Worm (Caenorhabditis elegans): ENCODE measurements around the gene lntl-1.

The lntl-1 gene

ce11 chrIV:5821997-5822396 lies 15.1 kb upstream of the lntl-1 start:
- TF ChIP-seq zip-8 (tag; optimal IDR thresholded peaks at IDR 0.05) (no peak), ham-2 (GFP tag; optimal IDR thresholded peaks at IDR 0.05) (no peak), nhr-2 (tag; optimal IDR thresholded peaks at IDR 0.05) (no peak), flh-1 (GFP tag; optimal IDR thresholded peaks at IDR 0.05) (no peak), mep-1 (tag; optimal IDR thresholded peaks at IDR 0.05) (no peak), ceh-43 (GFP tag; optimal IDR thresholded peaks at IDR 0.05) (no peak), nhr-12 (tag; optimal IDR thresholded peaks at IDR 0.05) (no peak), tbx-8 (GFP tag; optimal IDR thresholded peaks at IDR 0.05) (no peak), ceh-83 (GFP tag; optimal IDR thresholded peaks at IDR 0.05) (no peak), ces-1 (GFP tag; optimal IDR thresholded peaks at IDR 0.05) (peak; percentile 86), bed-3 (GFP tag; optimal IDR thresholded peaks at IDR 0.05) (no peak), cnd-1 (tag; optimal IDR thresholded peaks at IDR 0.05) (no peak), unc-62 (GFP tag; optimal IDR thresholded peaks at IDR 0.05) (no peak), ztf-11 (tag; optimal IDR thresholded peaks at IDR 0.05) (no peak), nhr-237 (tag; optimal IDR thresholded peaks at IDR 0.05) (no peak), snpc-4 (tag; optimal IDR thresholded peaks at IDR 0.05) (no peak), M03D4.4 (tag; optimal IDR thresholded peaks at IDR 0.05) (no peak), pha-4 (tag; optimal IDR thresholded peaks at IDR 0.05) (peak; percentile 28)

- no peak for TF ChIP-seq blmp-1 (tag; optimal IDR thresholded peaks at IDR 0.05)
- peak; percentile 2 for TF ChIP-seq unc-120 (tag; optimal IDR thresholded peaks at IDR 0.05; ENCODE audit: poor library complexity, severe bottlenecking)
- no peak for TF ChIP-seq drap-1 (GFP tag; optimal IDR thresholded peaks at IDR 0.05)
- TF ChIP-seq ham-2 (GFP tag; optimal IDR thresholded peaks at IDR 0.05) = no peak
- TF ChIP-seq mls-2 (tag; optimal IDR thresholded peaks at IDR 0.05) = no peak
- TF ChIP-seq flh-1 (GFP tag; optimal IDR thresholded peaks at IDR 0.05) = no peak
Observed at ce11 chrIV:5820953-5821352, 14.1 kb upstream of the lntl-1 start.

DNA sequence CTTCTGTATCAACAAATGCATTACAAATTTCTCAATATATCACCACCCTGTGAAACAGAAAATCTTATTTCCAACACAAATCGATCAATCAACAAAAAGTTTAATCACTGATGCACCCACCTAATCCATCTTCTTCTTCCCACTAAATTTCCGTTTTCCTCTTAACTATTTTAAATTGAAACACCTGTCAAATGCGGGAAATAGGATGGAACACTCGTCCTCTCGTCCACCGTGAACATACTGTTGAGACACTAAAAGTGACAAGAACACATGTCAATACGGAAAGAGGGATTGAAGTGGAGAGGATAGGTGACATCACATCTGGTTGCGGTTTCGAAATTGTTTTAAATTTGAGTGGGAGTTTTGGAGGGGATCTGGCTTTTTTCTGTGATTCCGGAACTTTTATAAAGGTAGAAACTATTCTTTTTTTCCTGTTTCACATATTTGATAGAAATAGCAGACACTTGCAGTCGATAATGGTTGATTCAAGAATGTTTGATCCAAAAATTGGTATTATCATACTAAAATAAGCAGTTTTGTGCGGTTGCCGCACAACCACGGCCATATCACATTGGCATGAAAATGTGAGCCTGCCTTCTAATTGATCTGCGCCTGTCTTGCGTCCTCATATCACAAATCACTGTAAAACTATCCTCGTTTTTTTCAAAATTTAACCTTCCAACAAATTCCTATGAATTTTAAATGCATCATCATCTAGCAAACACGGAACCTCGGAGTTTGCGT lies 13.3 kb upstream of the lntl-1 start:
- TF ChIP-seq flh-1 (GFP tag; optimal IDR thresholded peaks at IDR 0.05) = no peak
- no peak for TF ChIP-seq nhr-237 (tag; optimal IDR thresholded peaks at IDR 0.05)
- no peak for TF ChIP-seq nhr-76 (tag; optimal IDR thresholded peaks at IDR 0.05)
- no peak for TF ChIP-seq mep-1 (tag; optimal IDR thresholded peaks at IDR 0.05)
- TF ChIP-seq unc-120 (tag; optimal IDR thresholded peaks at IDR 0.05; ENCODE audit: poor library complexity, severe bottlenecking) = peak; percentile 48
- no peak for TF ChIP-seq cnd-1 (tag; optimal IDR thresholded peaks at IDR 0.05)
- TF ChIP-seq ceh-83 (GFP tag; optimal IDR thresholded peaks at IDR 0.05) = no peak
- TF ChIP-seq unc-39 (tag; optimal IDR thresholded peaks at IDR 0.05) = no peak
- TF ChIP-seq unc-62 (GFP tag; optimal IDR thresholded peaks at IDR 0.05) = peak; percentile 89
- peak; percentile 92 for TF ChIP-seq hlh-1 (tag; optimal IDR thresholded peaks at IDR 0.05)

- no peak for TF ChIP-seq snpc-4 (tag; optimal IDR thresholded peaks at IDR 0.05)
- no peak for TF ChIP-seq ceh-39 (tag; optimal IDR thresholded peaks at IDR 0.05)
- no peak for TF ChIP-seq bed-3 (GFP tag; optimal IDR thresholded peaks at IDR 0.05)
- no peak for TF ChIP-seq flh-1 (GFP tag; optimal IDR thresholded peaks at IDR 0.05)
- TF ChIP-seq tbx-8 (GFP tag; optimal IDR thresholded peaks at IDR 0.05) = no peak
- TF ChIP-seq ceh-43 (GFP tag; optimal IDR thresholded peaks at IDR 0.05) = no peak
- no peak for TF ChIP-seq ceh-83 (GFP tag; optimal IDR thresholded peaks at IDR 0.05)
- no peak for TF ChIP-seq elt-3 (tag; optimal IDR thresholded peaks at IDR 0.05)
- TF ChIP-seq cnd-1 (tag; optimal IDR thresholded peaks at IDR 0.05) = no peak
- TF ChIP-seq nhr-28 (tag; optimal IDR thresholded peaks at IDR 0.05) = no peak
- TF ChIP-seq ces-1 (GFP tag; optimal IDR thresholded peaks at IDR 0.05) = peak; percentile 43
- peak; percentile 77 for TF ChIP-seq elt-1 (tag; optimal IDR thresholded peaks at IDR 0.05; ENCODE audit: borderline replicate concordance, insufficient read depth)
- peak; percentile 45 for TF ChIP-seq hlh-1 (tag; optimal IDR thresholded peaks at IDR 0.05)
- peak; percentile 55 for TF ChIP-seq ham-2 (GFP tag; optimal IDR thresholded peaks at IDR 0.05)
- no peak for TF ChIP-seq pha-4 (tag; optimal IDR thresholded peaks at IDR 0.05)
- TF ChIP-seq mep-1 (tag; optimal IDR thresholded peaks at IDR 0.05) = no peak
- TF ChIP-seq sptf-1 (tag; optimal IDR thresholded peaks at IDR 0.05) = no peak
- TF ChIP-seq mls-2 (tag; optimal IDR thresholded peaks at IDR 0.05) = no peak
- TF ChIP-seq unc-62 (GFP tag; optimal IDR thresholded peaks at IDR 0.05) = peak; percentile 75
- TF ChIP-seq nhr-76 (tag; optimal IDR thresholded peaks at IDR 0.05) = no peak
- no peak for TF ChIP-seq M03D4.4 (tag; optimal IDR thresholded peaks at IDR 0.05)
- no peak for TF ChIP-seq unc-39 (tag; optimal IDR thresholded peaks at IDR 0.05)
- no peak for TF ChIP-seq lsy-2 (tag; optimal IDR thresholded peaks at IDR 0.05)
- TF ChIP-seq nhr-2 (tag; optimal IDR thresholded peaks at IDR 0.05) = no peak
- no peak for TF ChIP-seq mab-5 (tag; optimal IDR thresholded peaks at IDR 0.05)
- TF ChIP-seq sem-2 (GFP tag; optimal IDR thresholded peaks at IDR 0.05) = no peak
- no peak for TF ChIP-seq blmp-1 (tag; optimal IDR thresholded peaks at IDR 0.05)
- no peak for TF ChIP-seq drap-1 (GFP tag; optimal IDR thresholded peaks at IDR 0.05)
- TF ChIP-seq lin-32 (GFP tag; optimal IDR thresholded peaks at IDR 0.05) = no peak
- TF ChIP-seq nhr-237 (tag; optimal IDR thresholded peaks at IDR 0.05) = no peak
- peak; percentile 90 for TF ChIP-seq unc-120 (tag; optimal IDR thresholded peaks at IDR 0.05; ENCODE audit: poor library complexity, severe bottlenecking)
- TF ChIP-seq zip-8 (tag; optimal IDR thresholded peaks at IDR 0.05) = no peak
- no peak for TF ChIP-seq ztf-11 (tag; optimal IDR thresholded peaks at IDR 0.05)
- TF ChIP-seq lin-13 (tag; optimal IDR thresholded peaks at IDR 0.05) = no peak
- no peak for TF ChIP-seq nhr-12 (tag; optimal IDR thresholded peaks at IDR 0.05)
Observed at ce11 chrIV:5817459-5817858, 10.6 kb upstream of the lntl-1 start.
